Worm (Caenorhabditis elegans): ENCODE measurements around the gene coh-4.
A peak's percentile ranks its signal among the peaks of the same experiment; 100 is the strongest.

Gene coh-4

ce11 chrV:4190232-4190631 is 14.8 kb upstream of the coh-4 start (continued):
- TF ChIP-seq nhr-42 (GFP tag; IDR thresholded peaks at IDR 0.05) (no peak), lim-7 (GFP tag; IDR thresholded peaks at IDR 0.05) (no peak), hif-1 (tag; optimal IDR thresholded peaks at IDR 0.05) (no peak), mdl-1 (tag; optimal IDR thresholded peaks at IDR 0.05) (no peak), ceh-32 (tag; optimal IDR thresholded peaks at IDR 0.05; ENCODE audit: poor library complexity) (no peak), unc-39 (tag; optimal IDR thresholded peaks at IDR 0.05) (no peak), gei-8 (GFP tag; optimal IDR thresholded peaks at IDR 0.05) (peak; percentile 56), dmd-8 (GFP tag; IDR thresholded peaks at IDR 0.05) (0 out of 2 replicates have a peak, but pooled peaks have one; percentile 36), mdt-29 (GFP tag; IDR thresholded peaks at IDR 0.05) (peak; percentile 39; the same call in 1 of the 2 replicates), pqm-1 (tag; optimal IDR thresholded peaks at IDR 0.05) (no peak), hlh-30 (tag; optimal IDR thresholded peaks at IDR 0.05; ENCODE audit: insufficient read depth) (no peak), nhr-76 (tag; optimal IDR thresholded peaks at IDR 0.05) (no peak), zag-1 (tag; optimal IDR thresholded peaks at IDR 0.05) (no peak), nhr-102 (tag; optimal IDR thresholded peaks at IDR 0.05) (no peak), ctbp-1 (GFP tag; IDR thresholded peaks at IDR 0.05) (0 out of 2 replicates have a peak, but pooled peaks have one; percentile 28), nhr-237 (tag; optimal IDR thresholded peaks at IDR 0.05) (no peak), saeg-2 (GFP tag; IDR thresholded peaks at IDR 0.05) (no peak)

- TF ChIP-seq zip-2 (tag; optimal IDR thresholded peaks at IDR 0.05) = no peak
- TF ChIP-seq nhr-42 (GFP tag; IDR thresholded peaks at IDR 0.05) = no peak
- TF ChIP-seq nhr-102 (tag; optimal IDR thresholded peaks at IDR 0.05) = peak; percentile 38
- TF ChIP-seq ztf-11 (tag; optimal IDR thresholded peaks at IDR 0.05) = no peak
Observed at ce11 chrV:4189618-4190017, 14.2 kb upstream of the coh-4 start.

ce11 chrV:4187144-4187485 is 11.7 kb upstream of the coh-4 start, which contains the start of gene nhr-114:
TSS of gene nhr-114 (plus strand) at chrV:4187202.
- TF ChIP-seq php-3 (GFP tag; IDR thresholded peaks at IDR 0.05) = no peak
- TF ChIP-seq nhr-76 (tag; optimal IDR thresholded peaks at IDR 0.05) = no peak
- TF ChIP-seq dmd-6 (GFP tag; IDR thresholded peaks at IDR 0.05) = no peak; the same call in 1 of the 2 replicates
- TF ChIP-seq nhr-28 (tag; optimal IDR thresholded peaks at IDR 0.05) = peak; percentile 57
- no peak for TF ChIP-seq lir-3 (tag; optimal IDR thresholded peaks at IDR 0.05)
- no peak for TF ChIP-seq lin-15B (tag; optimal IDR thresholded peaks at IDR 0.05)
- TF ChIP-seq nhr-42 (GFP tag; IDR thresholded peaks at IDR 0.05) = no peak
- no peak for TF ChIP-seq saeg-2 (GFP tag; IDR thresholded peaks at IDR 0.05)
- TF ChIP-seq unc-62 (GFP tag; optimal IDR thresholded peaks at IDR 0.05 in 1 of 2) = peak in 1 of 2 experiments; percentile 81
- no peak for TF ChIP-seq unc-62 (tag; optimal IDR thresholded peaks at IDR 0.05)
- TF ChIP-seq hlh-30 (tag; optimal IDR thresholded peaks at IDR 0.05; ENCODE audit: insufficient read depth) = peak; percentile 33
- TF ChIP-seq nhr-6 (tag; optimal IDR thresholded peaks at IDR 0.05) = no peak
- no peak for TF ChIP-seq arid-1 (GFP tag; conservative IDR thresholded peaks at IDR 0.05)
- TF ChIP-seq ceh-44 (GFP tag; IDR thresholded peaks at IDR 0.05) = no peak
- no peak for TF ChIP-seq nhr-102 (tag; optimal IDR thresholded peaks at IDR 0.05)
- TF ChIP-seq tag-97 (GFP tag; IDR thresholded peaks at IDR 0.05) = no peak
- no peak for TF ChIP-seq ceh-20 (GFP tag; IDR thresholded peaks at IDR 0.05)
- TF ChIP-seq aha-1 (tag) = no peak
- TF ChIP-seq pha-4 (GFP tag; IDR thresholded peaks at IDR 0.05) = no peak
- no peak for TF ChIP-seq pha-4 (tag; optimal IDR thresholded peaks at IDR 0.05)
- no peak for TF ChIP-seq T20F7.1 (GFP tag; optimal IDR thresholded peaks at IDR 0.05)
- TF ChIP-seq ZK546.5 (tag; optimal IDR thresholded peaks at IDR 0.05) = no peak
- peak; percentile 10 for TF ChIP-seq dve-1 (tag; optimal IDR thresholded peaks at IDR 0.05; ENCODE audit: insufficient read depth)
- TF ChIP-seq Y75B8A.6 (GFP tag; IDR thresholded peaks at IDR 0.05) = no peak
- TF ChIP-seq F44E2.7 (GFP tag; IDR thresholded peaks at IDR 0.05) = no peak
- TF ChIP-seq lin-1 (GFP tag; IDR thresholded peaks at IDR 0.05) = no peak
- no peak for TF ChIP-seq ces-1 (GFP tag; optimal IDR thresholded peaks at IDR 0.05)
- TF ChIP-seq daf-19 (GFP tag; conservative IDR thresholded peaks at IDR 0.05) = no peak

All from whole organism, L4 larva.